Worm (Caenorhabditis elegans) whole organism, L2 larva: ENCODE data around the gene ZK1307.9.
A peak's percentile ranks its signal among the peaks of the same experiment; 100 is the strongest.

Experiments
- C34F6.9 ChIP-seq: fragments of 150-350 bp; optimal IDR thresholded peaks from 2 replicates; lab custom pipeline; 2014; ENCODE audit warnings: missing biosample characterization, missing genetic modification characterization
- F13H6.1 ChIP-seq: sonication (generic microtip); optimal IDR thresholded peaks from 2 replicates; lab custom pipeline; 2016; ENCODE audit warnings: missing genetic modification characterization, missing compliant biosample characterization
- alr-1 ChIP-seq: fragments of 150-350 bp; optimal IDR thresholded peaks from 2 replicates; lab custom pipeline; 2014; ENCODE audit warnings: missing biosample characterization, missing genetic modification characterization
- aly-2 ChIP-seq: fragments of 150-350 bp; optimal IDR thresholded peaks from 2 replicates; lab custom pipeline; 2014; ENCODE audit warnings: missing biosample characterization, missing genetic modification characterization
- ama-1 ChIP-seq: fragments of 150-350 bp; optimal IDR thresholded peaks from 2 replicates; lab custom pipeline; 2018; ENCODE audit warnings: inconsistent platforms
- blmp-1 ChIP-seq: sonication (generic microtip); optimal IDR thresholded peaks from 2 replicates; lab custom pipeline; 2017; ENCODE audit warnings: missing genetic modification characterization, mild to moderate bottlenecking, missing compliant biosample characterization, antibody characterized with exemption, moderate library complexity; ENCODE audit not compliant: insufficient read depth
- crh-2 ChIP-seq: sonication (generic microtip); optimal IDR thresholded peaks from 2 replicates; lab custom pipeline; 2017; ENCODE audit warnings: missing biosample characterization, missing genetic modification characterization
- dmd-4 ChIP-seq: sonication (generic microtip); optimal IDR thresholded peaks from 2 replicates; lab custom pipeline; 2017; ENCODE audit warnings: missing biosample characterization, missing genetic modification characterization
- elt-1 ChIP-seq: fragments of 150-350 bp; optimal IDR thresholded peaks from 2 replicates; lab custom pipeline; 2014; ENCODE audit warnings: missing biosample characterization, missing genetic modification characterization
- fos-1 ChIP-seq: fragments of 150-350 bp; optimal IDR thresholded peaks from 2 replicates; lab custom pipeline; 2014; ENCODE audit warnings: missing biosample characterization, missing genetic modification characterization
- lin-11 ChIP-seq: fragments of 150-350 bp; sonication (generic microtip); optimal IDR thresholded peaks from 2 replicates; lab custom pipeline; 2014; ENCODE audit warnings: missing biosample characterization, missing genetic modification characterization, inconsistent platforms, mixed read lengths
- lin-13 ChIP-seq: fragments of 150-350 bp; optimal IDR thresholded peaks from 2 replicates; lab custom pipeline; 2014; ENCODE audit warnings: missing biosample characterization, missing genetic modification reagents, missing genetic modification characterization
- lsy-2 ChIP-seq, 2 experiments: fragments of 150-350 bp in 1 of 2; sonication (generic microtip) in 1 of 2; optimal IDR thresholded peaks; 2 replicates each; lab custom pipeline; 2014 to 2017; ENCODE audit warnings: missing biosample characterization in 2 of 2, missing genetic modification characterization in 2 of 2
- mab-5 ChIP-seq: fragments of 150-350 bp; optimal IDR thresholded peaks from 2 replicates; lab custom pipeline; 2014; ENCODE audit warnings: missing biosample characterization, missing genetic modification characterization
- mdl-1 ChIP-seq, 2 experiments: fragments of 150-350 bp in 1 of 2; sonication (generic microtip) in 1 of 2; optimal IDR thresholded peaks; 2 replicates each; lab custom pipeline; 2017; ENCODE audit warnings: missing biosample characterization in 2 of 2, missing genetic modification characterization in 2 of 2
- nhr-10 ChIP-seq: sonication (generic microtip); optimal IDR thresholded peaks from 2 replicates; lab custom pipeline; 2017; ENCODE audit warnings: missing biosample characterization, missing genetic modification characterization
- nhr-129 ChIP-seq: fragments of 150-350 bp; optimal IDR thresholded peaks from 2 replicates; lab custom pipeline; 2014; ENCODE audit warnings: missing biosample characterization, missing genetic modification characterization
- nhr-21 ChIP-seq: fragments of 150-350 bp; optimal IDR thresholded peaks from 2 replicates; lab custom pipeline; 2014; ENCODE audit warnings: missing biosample characterization, missing genetic modification characterization
- nhr-23 ChIP-seq: fragments of 150-350 bp; optimal IDR thresholded peaks from 2 replicates; lab custom pipeline; 2014; ENCODE audit warnings: missing biosample characterization, missing genetic modification reagents, missing genetic modification characterization
- nhr-237 ChIP-seq: fragments of 150-350 bp; optimal IDR thresholded peaks from 2 replicates; lab custom pipeline; 2014; ENCODE audit warnings: missing biosample characterization, missing genetic modification characterization
- nhr-25 ChIP-seq: fragments of 150-350 bp; sonication (generic microtip); optimal IDR thresholded peaks from 3 replicates; lab custom pipeline; 2014; ENCODE audit warnings: missing biosample characterization, missing genetic modification characterization
- skn-1 ChIP-seq: sonication (generic microtip); optimal IDR thresholded peaks from 2 replicates; lab custom pipeline; 2017; ENCODE audit warnings: missing biosample characterization, missing genetic modification characterization
- sma-9 ChIP-seq, 2 experiments: fragments of 150-350 bp in 1 of 2; sonication (generic microtip) in 1 of 2; optimal IDR thresholded peaks; 2 replicates each; lab custom pipeline; 2014 to 2016; ENCODE audit warnings: missing genetic modification characterization in 2 of 2, mild to moderate bottlenecking in 1 of 2, missing biosample characterization in 1 of 2, missing compliant biosample characterization in 1 of 2, missing genetic modification reagents in 1 of 2, moderate library complexity in 1 of 2
- snpc-4 ChIP-seq: fragments of 150-350 bp; optimal IDR thresholded peaks from 2 replicates; lab custom pipeline; 2014; ENCODE audit warnings: missing biosample characterization, missing genetic modification characterization
- unc-55 ChIP-seq: fragments of 150-350 bp; sonication (generic microtip); optimal IDR thresholded peaks from 3 replicates; lab custom pipeline; 2014; ENCODE audit warnings: missing biosample characterization, missing genetic modification reagents, missing genetic modification characterization
- zag-1 ChIP-seq: fragments of 150-350 bp; optimal IDR thresholded peaks from 2 replicates; lab custom pipeline; 2014; ENCODE audit warnings: missing biosample characterization, missing genetic modification characterization
- ztf-11 ChIP-seq: sonication (generic microtip); optimal IDR thresholded peaks from 2 replicates; lab custom pipeline; 2017; ENCODE audit warnings: missing biosample characterization, missing genetic modification characterization
- ztf-4 ChIP-seq: fragments of 150-350 bp; optimal IDR thresholded peaks from 2 replicates; lab custom pipeline; 2014; ENCODE audit warnings: missing biosample characterization, missing genetic modification characterization

Gene ZK1307.9

ce11 chrII:9646928-9647838, 2.1 kb upstream of the ZK1307.9 start, which contains the start of gene sqv-8:
Gene sqv-8, plus strand, starts transcription at chrII:9646978.
- TF ChIP-seq snpc-4 (tag; lab: Kevin White, UChicago), result no peak
- TF ChIP-seq C34F6.9 (tag; lab: Kevin White, UChicago), result peak; percentile 82
- no peak for TF ChIP-seq skn-1 (tag; lab: Kevin White, UChicago)
- no peak for TF ChIP-seq mab-5 (tag; lab: Kevin White, UChicago)
- TF ChIP-seq fos-1 (tag; lab: Kevin White, UChicago), result peak; percentile 16
- TF ChIP-seq nhr-21, result no peak
- no peak for TF ChIP-seq F13H6.1
- TF ChIP-seq lsy-2 (tag; optimal IDR thresholded peaks at IDR 0.05; lab: Kevin White, UChicago), result peak in 1 of 2 experiments; percentile 34
- TF ChIP-seq aly-2, result no peak
- no peak for TF ChIP-seq zag-1 (tag; lab: Kevin White, UChicago)
- TF ChIP-seq lin-13 (GFP tag; lab: Kevin White, UChicago), result no peak
- TF ChIP-seq dmd-4 (tag; lab: Kevin White, UChicago), result no peak
- TF ChIP-seq nhr-25 (tag; lab: Kevin White, UChicago), result no peak
- no peak for TF ChIP-seq mdl-1 (tag; optimal IDR thresholded peaks at IDR 0.05; lab: Kevin White, UChicago)
- peak; percentile 32 for TF ChIP-seq sma-9 (GFP tag; optimal IDR thresholded peaks at IDR 0.05; lab: Kevin White, UChicago)
- no peak for TF ChIP-seq sma-9 (tag; optimal IDR thresholded peaks at IDR 0.05; lab: Kevin White, UChicago)
- peak; percentile 27 for TF ChIP-seq nhr-129
- peak; percentile 21 for TF ChIP-seq crh-2 (tag; lab: Kevin White, UChicago)
- peak; percentile 33 for TF ChIP-seq unc-55 (GFP tag; lab: Kevin White, UChicago)
- TF ChIP-seq lin-11, result no peak
- TF ChIP-seq nhr-237 (tag; lab: Kevin White, UChicago), result no peak

DNA sequence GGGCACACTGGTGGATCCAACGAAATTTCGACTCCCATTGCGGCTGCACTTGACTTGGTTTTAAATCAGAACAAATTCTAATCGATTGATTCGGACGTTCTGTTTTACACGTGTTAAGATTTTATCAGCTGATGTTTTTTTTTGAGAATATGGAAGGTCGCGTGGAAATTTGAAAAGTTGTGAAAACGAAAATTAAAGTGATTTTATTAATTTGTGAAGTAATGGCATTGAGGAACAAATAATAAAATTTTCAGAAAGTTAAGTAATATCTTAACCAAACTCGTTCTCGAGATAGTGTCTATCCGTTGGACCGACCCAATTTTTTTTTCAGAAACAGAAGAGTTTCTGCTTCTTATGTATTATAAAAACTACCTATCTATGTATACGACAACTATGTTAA, 2.4 kb downstream of the ZK1307.9 start, which contains the start of gene ZK1307.4:
ZK1307.4 (minus strand) TSS at position 101 of the 400 bp plus-strand sequence.
- no peak for TF ChIP-seq nhr-10 (tag; lab: Kevin White, UChicago)

DNA sequence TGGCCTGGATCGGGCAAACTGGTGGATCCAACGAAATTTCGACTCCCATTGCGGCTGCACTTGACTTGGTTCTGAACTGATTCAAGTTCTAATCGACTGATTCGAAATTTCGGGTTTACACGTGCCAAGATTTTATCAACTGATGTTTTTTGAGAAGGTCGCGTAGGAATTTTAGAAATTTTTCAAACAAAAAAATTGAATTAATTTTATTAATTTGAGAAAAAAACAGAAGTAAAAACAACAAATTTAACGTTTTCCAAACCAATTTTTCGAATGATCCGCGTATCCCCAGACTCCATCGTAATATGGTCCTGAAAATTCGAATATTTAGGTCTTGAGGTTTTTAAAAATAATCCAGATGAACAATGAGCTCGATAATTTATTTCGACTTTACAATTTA, 3.6 kb downstream of the ZK1307.9 start, which contains the start of gene ZK1307.3:
ZK1307.3 (minus strand) TSS at position 101 of the 400 bp plus-strand sequence.
- TF ChIP-seq nhr-129 (no peak), blmp-1 (tag; lab: Kevin White, UChicago) (no peak), snpc-4 (tag; lab: Kevin White, UChicago) (no peak), nhr-23 (no peak), C34F6.9 (tag; lab: Kevin White, UChicago) (no peak), crh-2 (tag; lab: Kevin White, UChicago) (no peak), unc-55 (GFP tag; lab: Kevin White, UChicago) (no peak), skn-1 (tag; lab: Kevin White, UChicago) (no peak), ztf-11 (tag; lab: Kevin White, UChicago) (no peak), ama-1 (lab: Kevin White, UChicago) (no peak), ztf-4 (tag; lab: Kevin White, UChicago) (no peak), F13H6.1 (no peak)

- TF ChIP-seq nhr-25 (tag; lab: Kevin White, UChicago) (peak; percentile 32), nhr-237 (tag; lab: Kevin White, UChicago) (no peak), crh-2 (tag; lab: Kevin White, UChicago) (no peak), elt-1 (tag; lab: Kevin White, UChicago) (no peak), zag-1 (tag; lab: Kevin White, UChicago) (no peak), alr-1 (tag; lab: Kevin White, UChicago) (no peak)
Measured at ce11 chrII:9653679-9654078, 4.4 kb downstream of the ZK1307.9 start, which contains the start of gene ZK1307.2. Gene ZK1307.2, minus strand, starts transcription at chrII:9653952.

ce11 chrII:9655530-9656139, 6.3 kb downstream of the ZK1307.9 start, which contains the start of gene ZK1307.1:
Gene ZK1307.1, minus strand, starts transcription at chrII:9655580.
- TF ChIP-seq lin-13 (GFP tag; lab: Kevin White, UChicago), result no peak
- no peak for TF ChIP-seq lsy-2 (tag; optimal IDR thresholded peaks at IDR 0.05; lab: Kevin White, UChicago)
- TF ChIP-seq nhr-129, result peak; percentile 18
- TF ChIP-seq sma-9 (GFP tag; optimal IDR thresholded peaks at IDR 0.05; lab: Kevin White, UChicago), result peak; percentile 17
- TF ChIP-seq sma-9 (tag; optimal IDR thresholded peaks at IDR 0.05; lab: Kevin White, UChicago), result no peak
- no peak for TF ChIP-seq snpc-4 (tag; lab: Kevin White, UChicago)
- no peak for TF ChIP-seq nhr-10 (tag; lab: Kevin White, UChicago)
